Fruit fly (Drosophila melanogaster) whole organism, prepupa: Measurements from ENCODE around the gene CG13460.

Source experiments
- CG11902 ChIP-seq: fragments of 200-800 bp; sonication (Bioruptor generic); optimal IDR thresholded peaks from 3 replicates; lab custom pipeline; 2016; ENCODE audit warnings: missing biosample characterization, missing genetic modification characterization
- CG8319 ChIP-seq: fragments of 200-800 bp; sonication (Bioruptor generic); optimal IDR thresholded peaks from 3 replicates; lab custom pipeline; 2016; ENCODE audit warnings: missing biosample characterization, missing genetic modification characterization
- Ets96B ChIP-seq: fragments of 200-800 bp; optimal IDR thresholded peaks from 2 replicates; lab custom pipeline; 2019; ENCODE audit warnings: missing biosample characterization, mild to moderate bottlenecking, missing genetic modification characterization, moderate library complexity
- Gug ChIP-seq: fragments of 200-800 bp; sonication (Bioruptor generic); IDR thresholded peaks from 2 replicates; pipeline ENCODE4 v1.3.6; 2022; ENCODE audit warnings: missing biosample characterization, missing genetic modification characterization
- Sox102F ChIP-seq: fragments of 200-800 bp; sonication (Bioruptor generic); optimal IDR thresholded peaks from 2 replicates; lab custom pipeline; 2016; ENCODE audit warnings: missing biosample characterization, mild to moderate bottlenecking, missing genetic modification characterization
- Sox15 ChIP-seq: fragments of 200-800 bp; sonication (Bioruptor generic); optimal IDR thresholded peaks from 3 replicates; lab custom pipeline; 2016; ENCODE audit warnings: missing biosample characterization, missing genetic modification characterization
- acj6 ChIP-seq: fragments of 200-800 bp; sonication (Bioruptor generic); optimal IDR thresholded peaks from 3 replicates; lab custom pipeline; 2016; ENCODE audit warnings: missing biosample characterization, missing genetic modification characterization
- dsx ChIP-seq: fragments of 200-800 bp; optimal IDR thresholded peaks from 3 replicates; lab custom pipeline; 2019; ENCODE audit warnings: missing biosample characterization, mild to moderate bottlenecking, missing genetic modification characterization, moderate library complexity; ENCODE audit not compliant: poor library complexity, severe bottlenecking
- salr ChIP-seq, 2 experiments: fragments of 200-800 bp; sonication (Bioruptor generic); optimal IDR thresholded peaks; 3 replicates each; lab custom pipeline; 2016 to 2018; ENCODE audit warnings: missing biosample characterization in 2 of 2, missing genetic modification characterization in 2 of 2, mild to moderate bottlenecking in 1 of 2

- TF ChIP-seq Sox102F (GFP tag; lab: Kevin White, UChicago) (no peak), dsx (GFP tag; lab: Kevin White, UChicago) (no peak), Gug (GFP tag; lab: Robert Waterston, UW) (no peak), acj6 (GFP tag; lab: Kevin White, UChicago) (no peak), Ets96B (tag; lab: Kevin White, UChicago) (no peak), CG8319 (GFP tag; lab: Kevin White, UChicago) (no peak), CG11902 (GFP tag; lab: Kevin White, UChicago) (no peak), salr (GFP tag; optimal IDR thresholded peaks at IDR 0.05; lab: Kevin White, UChicago) (no peak), Sox15 (GFP tag; lab: Kevin White, UChicago) (no peak)
Observed at dm6 chr3L:15043874-15044336, 17.6 kb downstream of the CG13460 start, which contains the start of gene ind.
